Worm (Caenorhabditis elegans): ENCODE results near the gene F57G4.11.

- no peak for TF ChIP-seq him-1 (tag; optimal IDR thresholded peaks at IDR 0.05)
- TF ChIP-seq dao-5 (tag; optimal IDR thresholded peaks at IDR 0.05) = no peak
- TF ChIP-seq W03F9.2 (tag; optimal IDR thresholded peaks at IDR 0.05) = no peak
Observed at ce11 chrV:17624906-17625305, at the start of gene F57G4.11.
